Worm (Caenorhabditis elegans): ENCODE data around the gene F35C8.8.

F35C8.8 gene

DNA sequence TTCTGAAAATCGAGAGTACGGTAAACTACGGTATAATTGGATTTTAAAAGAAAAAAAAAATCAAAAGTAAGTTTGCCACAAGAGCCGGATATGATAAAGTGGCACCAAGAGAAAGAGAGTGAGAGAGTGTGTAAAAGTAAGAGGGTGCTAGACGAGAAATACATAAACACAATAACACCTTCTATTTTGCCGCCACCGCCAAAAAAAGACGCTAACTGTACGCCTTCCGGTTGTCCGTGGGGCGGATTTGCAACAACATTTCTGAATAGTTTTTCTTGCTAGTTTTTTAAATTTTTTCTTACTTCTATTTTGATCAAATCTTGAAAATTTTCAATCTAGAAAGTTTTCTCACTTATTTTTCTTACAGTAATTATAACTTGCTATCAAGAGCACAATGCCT lies at the start of gene F35C8.8:
F35C8.8 (minus strand) TSS at position 2 of the 400 bp plus-strand sequence.
- no peak for TF ChIP-seq egl-43 (GFP tag; IDR thresholded peaks at IDR 0.05)
- TF ChIP-seq vab-7 (GFP tag; IDR thresholded peaks at IDR 0.05), result no peak
- no peak for TF ChIP-seq arid-1 (GFP tag; conservative IDR thresholded peaks at IDR 0.05)
- no peak for TF ChIP-seq nhr-77 (tag; optimal IDR thresholded peaks at IDR 0.05)
- no peak for TF ChIP-seq mdl-1 (tag; optimal IDR thresholded peaks at IDR 0.05)
- no peak for TF ChIP-seq nhr-41 (GFP tag; IDR thresholded peaks at IDR 0.05)
- TF ChIP-seq nhr-10 (tag; optimal IDR thresholded peaks at IDR 0.05), result no peak
- TF ChIP-seq zip-11 (GFP tag; IDR thresholded peaks at IDR 0.05), result no peak
- no peak for TF ChIP-seq duxl-1 (tag; optimal IDR thresholded peaks at IDR 0.05; ENCODE audit: poor library complexity)

DNA sequence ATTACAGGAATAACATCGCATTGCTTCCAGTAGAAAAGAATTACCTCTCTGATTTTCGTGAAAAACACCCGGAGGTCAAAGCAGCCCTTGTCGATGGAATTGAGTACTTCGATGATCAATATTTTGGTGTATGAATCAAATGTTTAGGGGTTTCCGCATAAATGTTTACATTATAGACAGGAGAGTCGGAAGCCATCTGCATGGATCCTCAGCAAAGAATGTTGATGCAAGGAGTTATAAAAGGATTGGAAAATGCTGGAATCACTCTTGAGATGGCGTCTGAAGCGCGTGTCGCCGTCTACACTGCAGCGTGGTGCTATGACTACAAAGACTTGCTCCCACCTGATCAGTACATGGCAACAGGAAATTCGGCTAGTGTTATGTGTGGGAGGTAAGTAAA lies 41.8 kb upstream of the F35C8.8 start, which contains the start of gene C41A3.2:
C41A3.2 (minus strand) TSS at position 101 of the 400 bp plus-strand sequence.
- TF ChIP-seq unc-130 (GFP tag; optimal IDR thresholded peaks at IDR 0.05) (no peak), unc-62 (GFP tag; optimal IDR thresholded peaks at IDR 0.05 in 1 of 2) (peak in 1 of 2 experiments; percentile 26), unc-62 (tag; optimal IDR thresholded peaks at IDR 0.05) (no peak), aha-1 (tag) (peak; percentile 20)

DNA sequence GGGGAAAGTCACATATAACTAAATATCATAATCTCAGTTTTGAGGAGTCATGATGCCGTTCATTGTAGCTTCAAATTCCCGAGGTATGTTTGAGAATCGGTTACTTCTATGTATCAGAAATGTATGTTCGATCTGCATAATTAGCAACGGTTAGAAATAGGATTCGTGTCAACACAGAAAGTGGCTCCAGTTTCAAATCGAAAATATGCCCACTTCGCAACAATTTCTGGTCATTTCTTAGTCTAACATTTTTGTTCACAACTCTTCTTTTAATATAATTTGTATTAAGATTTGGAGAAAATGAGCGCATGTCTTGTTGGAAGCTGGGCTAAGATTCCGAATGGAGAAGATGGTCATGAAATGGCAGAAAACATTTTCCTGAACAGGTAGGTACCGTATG lies 41.1 kb upstream of the F35C8.8 start, which contains the start of gene pks-1:
pks-1 (plus strand) TSS at position 301 of the 400 bp plus-strand sequence.
- TF ChIP-seq unc-39 (tag; optimal IDR thresholded peaks at IDR 0.05) (no peak), nhr-42 (GFP tag; IDR thresholded peaks at IDR 0.05) (no peak), unc-62 (GFP tag; optimal IDR thresholded peaks at IDR 0.05 in 1 of 2) (peak in 1 of 2 experiments; percentile 26), unc-62 (tag; optimal IDR thresholded peaks at IDR 0.05) (no peak), nhr-77 (tag; optimal IDR thresholded peaks at IDR 0.05) (no peak), lin-38 (GFP tag; IDR thresholded peaks at IDR 0.05) (no peak)

DNA sequence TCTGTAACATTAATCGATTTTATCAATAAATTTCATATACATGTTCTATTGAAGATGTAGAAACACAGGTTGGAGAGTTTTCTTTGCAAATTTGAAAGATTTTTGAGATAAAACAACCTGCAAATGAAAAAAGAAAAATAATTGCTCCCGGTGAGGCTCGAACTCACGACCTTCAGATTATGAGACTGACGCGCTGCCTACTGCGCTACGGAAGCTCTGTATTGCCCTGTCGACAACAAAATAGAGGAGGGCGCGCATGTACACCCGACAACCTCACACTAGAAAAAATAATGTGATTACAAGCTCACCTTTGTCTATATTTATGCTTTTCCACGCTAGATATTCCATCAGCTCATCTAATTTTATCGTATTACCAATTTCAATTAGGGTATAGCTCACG lies 34.8 kb upstream of the F35C8.8 start:
- TF ChIP-seq nhr-6 (tag; optimal IDR thresholded peaks at IDR 0.05) (no peak), F44E2.7 (GFP tag; IDR thresholded peaks at IDR 0.05) (no peak), sdz-12 (GFP tag; optimal IDR thresholded peaks at IDR 0.05) (no peak), Y5F2A.4 (GFP tag; optimal IDR thresholded peaks at IDR 0.05) (peak; percentile 9), fkh-10 (GFP tag; optimal IDR thresholded peaks at IDR 0.05) (no peak), mxl-3 (GFP tag; optimal IDR thresholded peaks at IDR 0.05) (no peak), mdl-1 (tag; optimal IDR thresholded peaks at IDR 0.05) (no peak), lin-29 (GFP tag; IDR thresholded peaks at IDR 0.05) (no peak), saeg-2 (GFP tag; IDR thresholded peaks at IDR 0.05) (no peak), daf-8 (GFP tag; IDR thresholded peaks at IDR 0.05) (no peak), arid-1 (GFP tag; conservative IDR thresholded peaks at IDR 0.05) (peak; percentile 73), nhr-42 (GFP tag; IDR thresholded peaks at IDR 0.05) (0 out of 2 replicates have a peak, but pooled peaks have one; percentile 27), duxl-1 (tag; optimal IDR thresholded peaks at IDR 0.05; ENCODE audit: poor library complexity) (peak; percentile 11), mes-2 (tag; optimal IDR thresholded peaks at IDR 0.05; ENCODE audit: poor library complexity, severe bottlenecking) (peak; percentile 63), mep-1 (tag; optimal IDR thresholded peaks at IDR 0.05) (no peak), daf-12 (tag; optimal IDR thresholded peaks at IDR 0.05) (no peak), mdt-29 (GFP tag; IDR thresholded peaks at IDR 0.05) (no peak), nhr-237 (tag; optimal IDR thresholded peaks at IDR 0.05) (no peak), zip-2 (tag; optimal IDR thresholded peaks at IDR 0.05) (no peak), ZK546.5 (tag; optimal IDR thresholded peaks at IDR 0.05) (no peak), tra-1 (GFP tag; IDR thresholded peaks at IDR 0.05) (peak; percentile 69; the same call in 1 of the 2 replicates), egl-27 (tag; optimal IDR thresholded peaks at IDR 0.05) (no peak), rbr-2 (tag; optimal IDR thresholded peaks at IDR 0.05) (peak; percentile 48), dmd-9 (GFP tag; IDR thresholded peaks at IDR 0.05) (peak; percentile 51; the same call in 1 of the 2 replicates), nhr-76 (tag; optimal IDR thresholded peaks at IDR 0.05) (no peak), nhr-11 (tag; optimal IDR thresholded peaks at IDR 0.05) (no peak), php-3 (GFP tag; IDR thresholded peaks at IDR 0.05) (peak; percentile 30; the same call in 1 of the 2 replicates), hmg-1.1 (GFP tag; IDR thresholded peaks at IDR 0.05) (peak; percentile 56), ceh-44 (GFP tag; IDR thresholded peaks at IDR 0.05) (peak; percentile 68), pqm-1 (tag; optimal IDR thresholded peaks at IDR 0.05) (no peak), skn-1 (tag; optimal IDR thresholded peaks at IDR 0.05) (no peak), lin-39 (tag; optimal IDR thresholded peaks at IDR 0.05) (no peak), aha-1 (tag) (no peak), ceh-82 (tag; optimal IDR thresholded peaks at IDR 0.05) (no peak), ceh-28 (tag; optimal IDR thresholded peaks at IDR 0.05) (no peak), aly-2 (tag; optimal IDR thresholded peaks at IDR 0.05) (no peak)

Measured in whole organism, L4 larva.